Worm (Caenorhabditis elegans): ENCODE data around the gene egl-47.

The egl-47 gene

ce11 chrV:9918410-9918809 lies 19.0 kb downstream of the egl-47 start, which contains the start of gene C50H2.5:
Gene C50H2.5, plus strand, starts transcription at chrV:9918710.
- TF ChIP-seq ztf-11 (tag; optimal IDR thresholded peaks at IDR 0.05) (no peak), ceh-82 (tag; optimal IDR thresholded peaks at IDR 0.05) (no peak), egl-27 (tag; optimal IDR thresholded peaks at IDR 0.05) (no peak), unc-39 (tag; optimal IDR thresholded peaks at IDR 0.05) (no peak), elt-1 (tag; optimal IDR thresholded peaks at IDR 0.05) (no peak), alr-1 (tag; optimal IDR thresholded peaks at IDR 0.05) (no peak), zag-1 (tag; optimal IDR thresholded peaks at IDR 0.05) (no peak), Y55F3AM.14 (GFP tag; optimal IDR thresholded peaks at IDR 0.05) (no peak), ZK546.5 (tag; optimal IDR thresholded peaks at IDR 0.05) (no peak), ztf-4 (tag; optimal IDR thresholded peaks at IDR 0.05) (no peak), nhr-129 (tag; optimal IDR thresholded peaks at IDR 0.05) (no peak), fos-1 (tag; optimal IDR thresholded peaks at IDR 0.05) (no peak), mbf-1 (tag; optimal IDR thresholded peaks at IDR 0.05) (no peak), ceh-16 (tag; optimal IDR thresholded peaks at IDR 0.05) (no peak)

DNA sequence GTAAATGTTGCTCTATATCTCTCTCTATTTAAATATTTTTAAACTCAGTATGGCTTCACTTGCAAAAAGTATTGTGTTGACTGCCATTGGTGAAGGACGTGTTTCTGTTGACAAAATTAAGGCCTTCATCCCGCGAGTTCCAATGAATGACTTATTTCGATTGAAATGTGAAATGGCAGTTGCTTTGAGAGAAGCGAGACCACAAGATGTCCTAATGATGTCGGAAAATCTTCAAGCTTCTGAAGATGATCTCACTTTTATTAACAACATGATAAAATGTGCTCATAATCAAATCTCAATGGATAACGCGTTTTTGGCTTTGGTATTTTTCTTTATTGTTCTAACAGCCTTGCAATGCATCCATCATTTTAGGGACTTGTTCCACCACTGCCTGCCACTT lies 21.9 kb downstream of the egl-47 start, which contains the start of gene ceh-75:
TSS of gene ceh-75 (plus strand) at position 50 of the 400 bp plus-strand sequence.
- TF ChIP-seq lin-11 (tag; optimal IDR thresholded peaks at IDR 0.05), result no peak
- TF ChIP-seq F13H6.1 (tag; optimal IDR thresholded peaks at IDR 0.05), result no peak
- TF ChIP-seq gmeb-1 (tag; optimal IDR thresholded peaks at IDR 0.05), result no peak
- TF ChIP-seq ceh-82 (tag; optimal IDR thresholded peaks at IDR 0.05), result no peak
- TF ChIP-seq nhr-10 (tag; optimal IDR thresholded peaks at IDR 0.05), result no peak
- no peak for TF ChIP-seq unc-55 (GFP tag; optimal IDR thresholded peaks at IDR 0.05)
- no peak for TF ChIP-seq fos-1 (tag; optimal IDR thresholded peaks at IDR 0.05)
- no peak for TF ChIP-seq ztf-11 (tag; optimal IDR thresholded peaks at IDR 0.05)
- no peak for TF ChIP-seq lin-39 (tag; optimal IDR thresholded peaks at IDR 0.05)
- TF ChIP-seq mdl-1 (tag; optimal IDR thresholded peaks at IDR 0.05), result no peak

ce11 chrV:9922481-9922880 lies 23.1 kb downstream of the egl-47 start, which contains the start of gene C50H2.7:
Gene C50H2.7, plus strand, starts transcription at chrV:9922781.
- TF ChIP-seq zag-1 (tag; optimal IDR thresholded peaks at IDR 0.05), result no peak
- no peak for TF ChIP-seq nhr-12 (tag; optimal IDR thresholded peaks at IDR 0.05)
- no peak for TF ChIP-seq dmd-4 (tag; optimal IDR thresholded peaks at IDR 0.05)
- no peak for TF ChIP-seq snpc-4 (tag; optimal IDR thresholded peaks at IDR 0.05)
- no peak for TF ChIP-seq Y55F3AM.14 (GFP tag; optimal IDR thresholded peaks at IDR 0.05)
- TF ChIP-seq unc-39 (tag; optimal IDR thresholded peaks at IDR 0.05), result no peak
- no peak for TF ChIP-seq peb-1 (tag; optimal IDR thresholded peaks at IDR 0.05)

DNA sequence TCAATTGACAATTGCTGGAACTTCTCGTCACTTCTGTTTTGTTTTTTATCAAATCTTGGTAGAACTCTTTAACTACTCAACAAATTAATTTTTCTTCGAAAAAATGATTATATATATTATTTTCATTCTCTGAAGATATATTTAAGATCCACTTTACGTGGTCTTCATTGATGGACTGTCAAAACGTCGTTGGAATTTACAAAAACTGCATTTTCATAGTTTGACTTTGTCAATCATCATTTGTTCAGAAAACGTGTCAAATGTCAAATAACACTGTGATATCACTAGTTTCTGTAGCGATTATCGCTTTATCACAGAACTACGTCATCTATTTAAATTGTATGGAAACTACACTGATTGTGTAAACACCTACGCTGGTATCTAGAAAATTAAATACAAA lies 25.0 kb downstream of the egl-47 start:
- TF ChIP-seq unc-55 (GFP tag; optimal IDR thresholded peaks at IDR 0.05) (no peak), mdl-1 (tag; optimal IDR thresholded peaks at IDR 0.05) (no peak), ztf-4 (tag; optimal IDR thresholded peaks at IDR 0.05) (no peak), lin-13 (GFP tag; optimal IDR thresholded peaks at IDR 0.05) (no peak), lin-11 (tag; optimal IDR thresholded peaks at IDR 0.05) (no peak), fos-1 (tag; optimal IDR thresholded peaks at IDR 0.05) (no peak), ceh-82 (tag; optimal IDR thresholded peaks at IDR 0.05) (no peak), lsy-2 (tag; optimal IDR thresholded peaks at IDR 0.05) (no peak), dmd-4 (tag; optimal IDR thresholded peaks at IDR 0.05) (no peak), crh-2 (tag; optimal IDR thresholded peaks at IDR 0.05) (no peak), sma-9 (GFP tag; optimal IDR thresholded peaks at IDR 0.05) (no peak), sma-9 (tag; optimal IDR thresholded peaks at IDR 0.05) (no peak), zag-1 (tag; optimal IDR thresholded peaks at IDR 0.05) (no peak), sem-4 (tag; optimal IDR thresholded peaks at IDR 0.05) (no peak), mbf-1 (tag; optimal IDR thresholded peaks at IDR 0.05) (no peak)

- TF ChIP-seq lin-13 (GFP tag; optimal IDR thresholded peaks at IDR 0.05) (no peak), egl-27 (tag; optimal IDR thresholded peaks at IDR 0.05) (peak; percentile 34), sma-9 (GFP tag; optimal IDR thresholded peaks at IDR 0.05) (peak; percentile 61), sma-9 (tag; optimal IDR thresholded peaks at IDR 0.05) (no peak), gmeb-1 (tag; optimal IDR thresholded peaks at IDR 0.05) (peak; percentile 10), fos-1 (tag; optimal IDR thresholded peaks at IDR 0.05) (peak; percentile 75), mdl-1 (tag; optimal IDR thresholded peaks at IDR 0.05) (no peak), crh-2 (tag; optimal IDR thresholded peaks at IDR 0.05) (peak; percentile 49)
Observed at ce11 chrV:9925647-9926046, 26.3 kb downstream of the egl-47 start.

ce11 chrV:9926240-9926639 lies 26.9 kb downstream of the egl-47 start, which contains the start of gene C50H2.13:
Gene C50H2.13, plus strand, starts transcription at chrV:9926540.
- TF ChIP-seq nhr-11 (tag; optimal IDR thresholded peaks at IDR 0.05) (no peak), unc-62 (GFP tag; optimal IDR thresholded peaks at IDR 0.05) (no peak), nhr-237 (tag; optimal IDR thresholded peaks at IDR 0.05) (no peak), sma-3 (GFP tag; optimal IDR thresholded peaks at IDR 0.05) (no peak), crh-2 (tag; optimal IDR thresholded peaks at IDR 0.05) (no peak), F13H6.1 (tag; optimal IDR thresholded peaks at IDR 0.05) (no peak), elt-3 (tag; optimal IDR thresholded peaks at IDR 0.05) (no peak), lsy-2 (tag; optimal IDR thresholded peaks at IDR 0.05) (no peak)

All from whole organism, L2 larva.